Fruit fly (Drosophila melanogaster) whole organism, adult: ENCODE results near the gene CG13359.

Experiments
- CG11617 ChIP-seq: fragments of 200-800 bp; sonication (Bioruptor generic); optimal IDR thresholded peaks from 2 replicates; lab custom pipeline; 2017; ENCODE audit warnings: mild to moderate bottlenecking, missing biosample characterization, missing genetic modification reagents, missing genetic modification characterization
- CG12768 ChIP-seq: fragments of 200-800 bp; sonication (Bioruptor generic); optimal IDR thresholded peaks from 2 replicates; lab custom pipeline; 2017; ENCODE audit warnings: missing biosample characterization, missing genetic modification characterization, mild to moderate bottlenecking, moderate library complexity, missing genetic modification reagents
- CG14711 ChIP-seq: fragments of 200-800 bp; sonication (Bioruptor generic); optimal IDR thresholded peaks from 2 replicates; lab custom pipeline; 2018; ENCODE audit warnings: missing biosample characterization, mild to moderate bottlenecking, missing genetic modification characterization, moderate library complexity
- CG1620 ChIP-seq: fragments of 200-800 bp; sonication (Bioruptor generic); optimal IDR thresholded peaks from 2 replicates; lab custom pipeline; 2016; ENCODE audit warnings: missing biosample characterization, missing genetic modification characterization
- CG33017 ChIP-seq: fragments of 200-800 bp; sonication (Bioruptor generic); optimal IDR thresholded peaks from 2 replicates; lab custom pipeline; 2018; ENCODE audit warnings: missing biosample characterization, mild to moderate bottlenecking, missing genetic modification characterization, moderate library complexity
- CG5204 ChIP-seq: fragments of 200-800 bp; sonication (Bioruptor generic); optimal IDR thresholded peaks from 2 replicates; lab custom pipeline; 2016; ENCODE audit warnings: missing biosample characterization, missing genetic modification characterization
- CG7045 ChIP-seq: fragments of 200-800 bp; sonication (Bioruptor generic); optimal IDR thresholded peaks from 2 replicates; lab custom pipeline; 2017; ENCODE audit warnings: missing biosample characterization, mild to moderate bottlenecking, missing genetic modification characterization
- CG7101 ChIP-seq: fragments of 200-800 bp; sonication (Bioruptor generic); optimal IDR thresholded peaks from 2 replicates; lab custom pipeline; 2018; ENCODE audit warnings: missing biosample characterization, mild to moderate bottlenecking, missing genetic modification characterization, moderate library complexity
- Clk ChIP-seq: fragments of 200-800 bp; sonication (Bioruptor generic); optimal IDR thresholded peaks from 2 replicates; lab custom pipeline; 2017; ENCODE audit warnings: missing biosample characterization, missing genetic modification characterization
- Crg-1 ChIP-seq: fragments of 200-800 bp; sonication (Bioruptor generic); optimal IDR thresholded peaks from 2 replicates; lab custom pipeline; 2016; ENCODE audit warnings: missing biosample characterization, missing genetic modification characterization
- Hr96 ChIP-seq: fragments of 200-800 bp; sonication (Bioruptor generic); optimal IDR thresholded peaks from 2 replicates; lab custom pipeline; 2016; ENCODE audit warnings: missing biosample characterization, missing genetic modification characterization
- Mnt ChIP-seq: fragments of 200-800 bp; sonication (Bioruptor generic); optimal IDR thresholded peaks from 2 replicates; lab custom pipeline; 2016; ENCODE audit warnings: missing biosample characterization, mild to moderate bottlenecking, missing genetic modification characterization
- bab1 ChIP-seq: fragments of 200-800 bp; sonication (Bioruptor generic); optimal IDR thresholded peaks from 3 replicates; lab custom pipeline; 2019; ENCODE audit warnings: missing biosample characterization, mild to moderate bottlenecking, missing genetic modification characterization, moderate library complexity
- cic ChIP-seq: fragments of 200-800 bp; sonication (Bioruptor generic); optimal IDR thresholded peaks from 2 replicates; lab custom pipeline; 2017; ENCODE audit warnings: missing biosample characterization, mild to moderate bottlenecking, missing genetic modification characterization, moderate library complexity
- cnc ChIP-seq, 2 experiments: fragments of >200 bp; optimal IDR thresholded peaks; 2 replicates each; lab custom pipeline; 2017
- kay ChIP-seq: fragments of 200-800 bp; sonication (Bioruptor generic); peaks from one replicate; lab custom pipeline; 2016; ENCODE audit warnings: missing biosample characterization, missing genetic modification characterization, borderline replicate concordance
- ovo ChIP-seq: fragments of 200-800 bp; sonication (Bioruptor generic); optimal IDR thresholded peaks from 2 replicates; lab custom pipeline; 2016; ENCODE audit warnings: missing biosample characterization, missing genetic modification characterization
- pad ChIP-seq: fragments of 200-800 bp; sonication (Bioruptor generic); optimal IDR thresholded peaks from 3 replicates; lab custom pipeline; 2017; ENCODE audit warnings: missing biosample characterization, missing genetic modification characterization, mild to moderate bottlenecking, moderate library complexity, missing genetic modification reagents
- tj ChIP-seq: fragments of 200-800 bp; sonication (Bioruptor generic); optimal IDR thresholded peaks from 3 replicates; lab custom pipeline; 2017; ENCODE audit warnings: missing biosample characterization, mild to moderate bottlenecking, missing genetic modification characterization, moderate library complexity
- toe ChIP-seq: fragments of 200-800 bp; sonication (Bioruptor generic); optimal IDR thresholded peaks from 2 replicates; lab custom pipeline; 2016; ENCODE audit warnings: missing biosample characterization, missing genetic modification characterization

The CG13359 gene

dm6 chrX:774160-774700 is 29.0 kb downstream of the CG13359 start:
- TF ChIP-seq CG7045 (GFP tag; lab: Kevin White, UChicago) (no peak), pad (GFP tag; lab: Kevin White, UChicago) (no peak), bab1 (GFP tag; lab: Kevin White, UChicago) (no peak), cnc (optimal IDR thresholded peaks at IDR 0.05; lab: Kevin White, UChicago) (no peak), CG7101 (tag; lab: Kevin White, UChicago) (no peak), tj (GFP tag; lab: Kevin White, UChicago) (no peak), kay (GFP tag; lab: Kevin White, UChicago) (no peak), CG14711 (no peak), CG5204 (GFP tag; lab: Kevin White, UChicago) (no peak)

DNA sequence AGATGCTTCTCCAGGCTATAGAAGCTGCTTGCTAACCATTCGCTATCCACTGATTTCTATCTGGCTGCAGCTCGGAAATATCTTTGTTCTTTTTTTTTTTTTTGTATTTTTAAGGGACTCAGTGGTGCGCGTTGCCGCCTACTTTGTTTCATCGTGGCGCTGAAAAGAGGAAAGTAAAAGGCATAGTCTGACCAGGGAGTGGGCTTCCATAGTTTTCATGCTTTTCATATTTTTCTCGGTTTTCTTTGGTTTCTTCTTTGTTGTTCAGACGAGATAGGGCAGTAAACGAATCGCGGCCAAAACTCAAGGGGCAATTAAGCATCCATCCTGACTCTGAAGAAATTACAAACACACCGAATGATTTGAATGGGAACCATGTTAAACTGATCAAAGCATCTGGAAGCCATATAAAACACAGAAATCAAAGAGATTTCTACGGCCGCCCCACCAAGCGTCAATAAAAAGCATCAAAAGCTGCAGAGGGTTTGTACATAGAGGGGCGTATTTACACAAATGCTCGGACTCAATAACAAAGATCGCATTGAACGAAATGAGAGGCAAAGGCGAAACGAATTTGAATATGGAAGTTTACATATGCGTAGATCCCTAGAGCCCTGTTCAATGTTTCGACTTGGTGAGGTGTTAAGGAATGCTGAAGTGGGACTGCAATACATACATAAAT is 30.8 kb downstream of the CG13359 start:
- TF ChIP-seq CG33017 (tag; lab: Kevin White, UChicago) = no peak
- no peak for TF ChIP-seq cnc (optimal IDR thresholded peaks at IDR 0.05; lab: Kevin White, UChicago)
- no peak for TF ChIP-seq CG1620 (GFP tag; lab: Kevin White, UChicago)
- TF ChIP-seq Mnt (GFP tag; lab: Kevin White, UChicago) = no peak
- no peak for TF ChIP-seq CG14711
- TF ChIP-seq Crg-1 (GFP tag; lab: Kevin White, UChicago) = no peak
- no peak for TF ChIP-seq toe
- TF ChIP-seq cic (GFP tag; lab: Kevin White, UChicago) = no peak
- TF ChIP-seq CG12768 (GFP tag; lab: Kevin White, UChicago) = no peak
- TF ChIP-seq ovo (GFP tag; lab: Kevin White, UChicago) = no peak
- no peak for TF ChIP-seq CG7045 (GFP tag; lab: Kevin White, UChicago)
- TF ChIP-seq bab1 (GFP tag; lab: Kevin White, UChicago) = no peak
- TF ChIP-seq kay (GFP tag; lab: Kevin White, UChicago) = no peak
- no peak for TF ChIP-seq Clk (GFP tag; lab: Kevin White, UChicago)
- TF ChIP-seq pad (GFP tag; lab: Kevin White, UChicago) = no peak
- no peak for TF ChIP-seq CG7101 (tag; lab: Kevin White, UChicago)
- TF ChIP-seq Hr96 (GFP tag; lab: Kevin White, UChicago) = no peak
- no peak for TF ChIP-seq tj (GFP tag; lab: Kevin White, UChicago)

dm6 chrX:771431-772064 is 31.7 kb downstream of the CG13359 start:
- TF ChIP-seq pad (GFP tag; lab: Kevin White, UChicago) (no peak), Hr96 (GFP tag; lab: Kevin White, UChicago) (no peak), cic (GFP tag; lab: Kevin White, UChicago) (no peak)

DNA sequence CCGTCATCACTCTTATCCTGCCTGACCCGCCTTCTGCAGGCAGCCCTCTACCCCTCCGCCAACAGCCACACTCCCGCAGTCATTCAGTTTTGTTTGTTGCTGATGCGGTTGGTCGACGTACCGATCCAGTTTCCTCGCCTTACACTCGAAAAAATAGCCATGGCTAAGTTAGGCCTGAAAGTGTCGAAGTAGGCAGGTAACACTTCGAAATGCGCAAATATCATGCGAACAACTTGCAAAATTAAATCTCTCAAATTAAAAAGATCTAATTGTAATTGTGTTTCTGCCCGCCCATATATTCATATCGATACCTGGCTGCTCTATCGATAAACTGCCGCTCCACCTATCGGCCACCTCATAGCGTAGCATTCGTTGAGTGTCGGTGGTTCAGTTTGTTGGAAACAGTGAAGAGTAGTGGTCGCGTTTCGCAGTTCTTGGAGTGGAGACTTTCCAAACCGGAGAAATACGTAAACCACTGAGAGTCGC is 33.6 kb downstream of the CG13359 start, which contains the start of gene fz3:
TSS of gene fz3 (plus strand) at position 307 of the 486 bp plus-strand sequence.
- TF ChIP-seq toe (no peak), CG33017 (tag; lab: Kevin White, UChicago) (no peak), CG7045 (GFP tag; lab: Kevin White, UChicago) (no peak), CG7101 (tag; lab: Kevin White, UChicago) (peak; percentile 22), ovo (GFP tag; lab: Kevin White, UChicago) (no peak), Crg-1 (GFP tag; lab: Kevin White, UChicago) (no peak), kay (GFP tag; lab: Kevin White, UChicago) (no peak), Clk (GFP tag; lab: Kevin White, UChicago) (no peak), cnc (optimal IDR thresholded peaks at IDR 0.05; lab: Kevin White, UChicago) (no peak), CG5204 (GFP tag; lab: Kevin White, UChicago) (no peak), CG1620 (GFP tag; lab: Kevin White, UChicago) (no peak), tj (GFP tag; lab: Kevin White, UChicago) (peak; percentile 68), cic (GFP tag; lab: Kevin White, UChicago) (no peak), Mnt (GFP tag; lab: Kevin White, UChicago) (peak; percentile 44), Hr96 (GFP tag; lab: Kevin White, UChicago) (peak; percentile 32), pad (GFP tag; lab: Kevin White, UChicago) (peak; percentile 25), bab1 (GFP tag; lab: Kevin White, UChicago) (peak; percentile 69), CG14711 (peak; percentile 19), CG11617 (GFP tag; lab: Kevin White, UChicago) (no peak), CG12768 (GFP tag; lab: Kevin White, UChicago) (no peak)

DNA sequence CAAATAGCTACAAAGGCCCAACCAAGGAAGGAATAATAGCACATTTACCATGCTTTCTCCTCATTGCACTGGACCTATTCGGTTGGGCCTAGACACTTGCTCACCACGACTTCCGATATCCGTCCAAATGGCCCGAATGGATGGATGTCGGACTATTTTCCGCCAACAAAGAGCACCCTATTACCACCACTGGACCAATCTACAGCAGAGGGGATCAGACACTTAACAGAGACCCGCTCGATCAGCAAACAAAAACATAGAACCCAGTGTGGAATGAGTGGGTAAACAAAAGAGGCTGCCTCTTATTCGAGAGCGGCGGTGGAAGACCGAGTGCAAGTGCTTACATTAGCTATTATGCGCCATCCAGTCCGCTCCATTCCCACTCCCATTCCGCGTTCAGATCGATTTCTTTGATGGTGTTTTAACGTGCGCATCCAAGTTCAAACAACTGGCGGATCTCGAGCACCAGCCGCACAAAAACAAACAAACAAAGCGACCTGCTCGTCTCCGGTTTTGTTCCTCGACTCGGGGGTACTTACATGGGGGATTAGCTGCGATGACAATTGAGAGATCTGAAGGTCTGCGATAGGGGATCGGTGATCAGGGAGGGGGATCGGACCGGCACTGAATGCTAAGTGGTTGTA is 34.7 kb downstream of the CG13359 start:
- no peak for TF ChIP-seq tj (GFP tag; lab: Kevin White, UChicago)
- no peak for TF ChIP-seq Crg-1 (GFP tag; lab: Kevin White, UChicago)
- no peak for TF ChIP-seq cic (GFP tag; lab: Kevin White, UChicago)
- no peak for TF ChIP-seq ovo (GFP tag; lab: Kevin White, UChicago)
- no peak for TF ChIP-seq CG7101 (tag; lab: Kevin White, UChicago)
- no peak for TF ChIP-seq Mnt (GFP tag; lab: Kevin White, UChicago)
- no peak for TF ChIP-seq CG1620 (GFP tag; lab: Kevin White, UChicago)
- no peak for TF ChIP-seq toe
- no peak for TF ChIP-seq Hr96 (GFP tag; lab: Kevin White, UChicago)
